Worm (Caenorhabditis elegans) whole organism, late embryonic: ENCODE measurements around the gene fut-2.

Source experiments
- ama-1 ChIP-seq: fragments of 150-350 bp; optimal IDR thresholded peaks from 2 replicates; lab custom pipeline; 2014
- ceh-14 ChIP-seq: sonication (generic microtip); optimal IDR thresholded peaks from 2 replicates; lab custom pipeline; 2016; ENCODE audit warnings: missing genotype, missing genetic modification characterization, missing compliant biosample characterization
- che-1 ChIP-seq: sonication (generic microtip); optimal IDR thresholded peaks from 2 replicates; lab custom pipeline; 2016; ENCODE audit warnings: mild to moderate bottlenecking, missing genetic modification characterization, missing compliant biosample characterization
- nfya-1 ChIP-seq: sonication (generic microtip); optimal IDR thresholded peaks from 2 replicates; lab custom pipeline; 2017; ENCODE audit warnings: missing genetic modification characterization, mild to moderate bottlenecking, missing compliant biosample characterization, antibody characterized with exemption, moderate library complexity
- rnt-1 ChIP-seq: sonication (generic microtip); optimal IDR thresholded peaks from 2 replicates; lab custom pipeline; 2016; ENCODE audit warnings: missing genetic modification characterization, missing compliant biosample characterization

ce11 chrV:6551707-6552390 lies 23.8 kb downstream of the fut-2 start, which contains the start of gene twk-10:
- TF ChIP-seq ama-1 (no peak), che-1 (tag; lab: Kevin White, UChicago) (no peak), rnt-1 (tag; lab: Kevin White, UChicago) (no peak), ceh-14 (tag; lab: Kevin White, UChicago) (no peak), nfya-1 (tag; lab: Kevin White, UChicago) (no peak)
